Worm (Caenorhabditis elegans): ENCODE results near the gene Y22D7AL.15.

The Y22D7AL.15 gene

DNA sequence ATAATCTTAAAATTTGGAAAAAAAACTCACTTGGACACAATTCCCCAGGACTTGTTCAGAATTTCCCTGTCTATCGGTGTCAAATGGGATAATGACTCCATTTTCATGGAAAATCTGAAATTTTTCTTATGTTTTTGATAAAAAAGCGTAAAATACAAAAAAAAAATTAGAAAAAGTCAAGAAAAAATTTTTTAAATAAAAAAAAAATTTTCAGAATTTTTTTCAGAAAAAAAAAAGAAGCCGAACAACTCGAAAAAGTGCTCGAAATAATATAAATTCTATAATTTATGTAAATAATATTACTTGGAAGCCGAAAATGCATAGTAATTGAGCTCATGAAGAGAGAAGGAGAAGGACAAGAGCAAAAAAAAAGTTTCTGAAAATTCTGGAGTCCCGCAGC lies 8.9 kb upstream of the Y22D7AL.15 start, which contains the start of gene glb-30:
Gene glb-30, minus strand, starts transcription at position 101 of the 400 bp plus-strand sequence.
- TF ChIP-seq ama-1 (optimal IDR thresholded peaks at IDR 0.05) (no peak), daf-8 (GFP tag; IDR thresholded peaks at IDR 0.05) (no peak), ceh-28 (tag; optimal IDR thresholded peaks at IDR 0.05) (no peak), hlh-30 (tag; optimal IDR thresholded peaks at IDR 0.05; ENCODE audit: insufficient read depth) (no peak), ceh-62 (tag; optimal IDR thresholded peaks at IDR 0.05) (no peak), hlh-11 (tag; optimal IDR thresholded peaks at IDR 0.05) (no peak), T26A8.4 (GFP tag; IDR thresholded peaks at IDR 0.05) (no peak), R02D3.7 (tag; optimal IDR thresholded peaks at IDR 0.05) (no peak), daf-16 (GFP tag; optimal IDR thresholded peaks at IDR 0.05) (no peak), daf-16 (tag; optimal IDR thresholded peaks at IDR 0.05) (no peak), lsy-2 (tag; optimal IDR thresholded peaks at IDR 0.05) (no peak), F26F4.8 (GFP tag; conservative IDR thresholded peaks at IDR 0.05) (no peak), mes-2 (tag; optimal IDR thresholded peaks at IDR 0.05; ENCODE audit: poor library complexity, severe bottlenecking) (no peak)

ce11 chrIII:1666893-1667292 lies 7.2 kb upstream of the Y22D7AL.15 start:
- TF ChIP-seq ztf-7 (tag; optimal IDR thresholded peaks at IDR 0.05) (no peak), ceh-44 (GFP tag; IDR thresholded peaks at IDR 0.05) (no peak), aha-1 (tag) (no peak), unc-39 (tag; optimal IDR thresholded peaks at IDR 0.05) (no peak), snpc-1.2 (GFP tag; IDR thresholded peaks at IDR 0.05) (no peak), madf-5 (GFP tag; IDR thresholded peaks at IDR 0.05) (0 out of 4 replicates have a peak, but pooled peaks of 1 of the 2 experiments have one; percentile 22), nhr-41 (GFP tag; IDR thresholded peaks at IDR 0.05) (no peak), lim-7 (GFP tag; IDR thresholded peaks at IDR 0.05) (no peak), aly-2 (tag; optimal IDR thresholded peaks at IDR 0.05) (no peak), nhr-10 (tag; optimal IDR thresholded peaks at IDR 0.05) (no peak), hif-1 (tag; optimal IDR thresholded peaks at IDR 0.05) (no peak), nhr-77 (tag; optimal IDR thresholded peaks at IDR 0.05) (no peak), rbr-2 (tag; optimal IDR thresholded peaks at IDR 0.05) (no peak), spr-1 (tag; optimal IDR thresholded peaks at IDR 0.05) (no peak), fos-1 (tag; optimal IDR thresholded peaks at IDR 0.05) (no peak), cey-2 (tag; optimal IDR thresholded peaks at IDR 0.05; ENCODE audit: borderline replicate concordance, insufficient read depth) (no peak), ceh-28 (tag; optimal IDR thresholded peaks at IDR 0.05) (peak; percentile 81), F26F4.8 (GFP tag; conservative IDR thresholded peaks at IDR 0.05) (no peak)

- no peak for TF ChIP-seq Y48G9A.11 (GFP tag; IDR thresholded peaks at IDR 0.05)
- no peak for TF ChIP-seq daf-12 (tag; optimal IDR thresholded peaks at IDR 0.05)
- TF ChIP-seq unc-62 (GFP tag; optimal IDR thresholded peaks at IDR 0.05 in 1 of 2): peak in 1 of 2 experiments; percentile 95
- TF ChIP-seq unc-62 (tag; optimal IDR thresholded peaks at IDR 0.05): no peak
- no peak for TF ChIP-seq nhr-6 (tag; optimal IDR thresholded peaks at IDR 0.05)
- no peak for TF ChIP-seq dmd-8 (GFP tag; IDR thresholded peaks at IDR 0.05)
- TF ChIP-seq egl-43 (GFP tag; IDR thresholded peaks at IDR 0.05): 0 out of 2 replicates have a peak, but pooled peaks have one; percentile 9
Measured at ce11 chrIII:1665799-1666308, 6.2 kb upstream of the Y22D7AL.15 start, which contains the start of gene Y22D7AR.3. Gene Y22D7AR.3, minus strand, starts transcription at chrIII:1665849.

ce11 chrIII:1665373-1665772 lies 5.7 kb upstream of the Y22D7AL.15 start:
- peak; percentile 75 for TF ChIP-seq ceh-28 (tag; optimal IDR thresholded peaks at IDR 0.05)
- no peak for TF ChIP-seq dmd-8 (GFP tag; IDR thresholded peaks at IDR 0.05)

Data from whole organism, L4 larva.